Fruit fly (Drosophila melanogaster) Kc167 (cell line): ENCODE data around the gene ppk17.

ENCODE experiments used
- Myc ChIP-seq: fragments of >200 bp; optimal IDR thresholded peaks from 2 replicates; lab custom pipeline; 2017; ENCODE audit warnings: missing external identifiers
- Sin3A ChIP-seq: fragments of >200 bp; optimal IDR thresholded peaks from 2 replicates; lab custom pipeline; 2018; ENCODE audit warnings: missing external identifiers
- h ChIP-seq: fragments of >200 bp; optimal IDR thresholded peaks from 3 replicates; lab custom pipeline; 2018; ENCODE audit warnings: missing external identifiers
- insv ChIP-seq: fragments of >200 bp; optimal IDR thresholded peaks from 3 replicates; lab custom pipeline; 2018; ENCODE audit warnings: missing external identifiers
- psq ChIP-seq: fragments of >200 bp; optimal IDR thresholded peaks from 2 replicates; lab custom pipeline; 2017; ENCODE audit warnings: missing external identifiers
- ttk ChIP-seq: sonication (Bioruptor generic); optimal IDR thresholded peaks from 2 replicates; lab custom pipeline; 2017; ENCODE audit warnings: missing external identifiers

DNA sequence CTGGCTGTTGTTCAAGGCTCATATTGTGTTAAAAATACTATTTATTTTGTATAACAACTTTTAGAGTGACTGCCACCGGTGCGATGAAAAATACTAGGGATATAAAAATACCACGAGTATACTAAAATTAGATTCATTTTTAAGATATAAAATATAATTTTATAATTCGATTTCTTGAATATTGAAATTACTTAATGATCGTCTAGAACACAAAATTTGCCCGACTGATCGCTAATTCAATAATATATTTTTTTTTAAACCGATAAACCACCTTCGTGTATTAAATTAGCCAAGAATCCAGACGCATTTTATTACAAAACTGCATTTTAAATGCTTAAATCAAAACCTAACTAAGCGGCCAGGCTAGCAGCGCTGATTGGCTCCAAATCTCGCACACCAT lies 29.4 kb downstream of the ppk17 start, which contains the start of gene CG17996:
- no peak for TF ChIP-seq ttk (lab: Kevin White, UChicago)
- no peak for TF ChIP-seq Sin3A (lab: Kevin White, UChicago)
- no peak for TF ChIP-seq h (lab: Kevin White, UChicago)
- no peak for TF ChIP-seq insv
- TF ChIP-seq psq (lab: Kevin White, UChicago) = no peak
- TF ChIP-seq Myc (lab: Kevin White, UChicago) = no peak
